Worm (Caenorhabditis elegans): ENCODE measurements around the gene gei-15.
A peak's percentile ranks its signal among the peaks of the same experiment; 100 is the strongest.

The gei-15 gene

ce11 chrX:6863032-6863431, 40.0 kb upstream of the gei-15 start, which contains the start of gene nep-4:
TSS of gene nep-4 (minus strand) at chrX:6863424.
- no peak for TF ChIP-seq ces-1 (GFP tag; optimal IDR thresholded peaks at IDR 0.05)

ce11 chrX:6861564-6861963, 38.5 kb upstream of the gei-15 start:
- TF ChIP-seq elt-1 (tag; optimal IDR thresholded peaks at IDR 0.05; ENCODE audit: borderline replicate concordance, insufficient read depth) (no peak), ces-1 (GFP tag; optimal IDR thresholded peaks at IDR 0.05) (no peak)

- TF ChIP-seq ces-1 (GFP tag; optimal IDR thresholded peaks at IDR 0.05) (peak; percentile 67), mep-1 (tag; optimal IDR thresholded peaks at IDR 0.05) (no peak), sptf-1 (tag; optimal IDR thresholded peaks at IDR 0.05) (no peak), hlh-1 (tag; optimal IDR thresholded peaks at IDR 0.05) (no peak), elt-1 (tag; optimal IDR thresholded peaks at IDR 0.05; ENCODE audit: borderline replicate concordance, insufficient read depth) (no peak), elt-3 (tag; optimal IDR thresholded peaks at IDR 0.05) (no peak), cnd-1 (tag; optimal IDR thresholded peaks at IDR 0.05) (no peak), ham-2 (GFP tag; optimal IDR thresholded peaks at IDR 0.05) (no peak)
Measured at ce11 chrX:6856793-6857192, 33.7 kb upstream of the gei-15 start.

- no peak for TF ChIP-seq mab-5 (tag; optimal IDR thresholded peaks at IDR 0.05)
- TF ChIP-seq snpc-4 (tag; optimal IDR thresholded peaks at IDR 0.05), result no peak
- no peak for TF ChIP-seq sptf-1 (tag; optimal IDR thresholded peaks at IDR 0.05)
- TF ChIP-seq elt-3 (tag; optimal IDR thresholded peaks at IDR 0.05), result no peak
- no peak for TF ChIP-seq sem-2 (GFP tag; optimal IDR thresholded peaks at IDR 0.05)
- no peak for TF ChIP-seq drap-1 (GFP tag; optimal IDR thresholded peaks at IDR 0.05)
- no peak for TF ChIP-seq ham-2 (GFP tag; optimal IDR thresholded peaks at IDR 0.05)
- TF ChIP-seq bed-3 (GFP tag; optimal IDR thresholded peaks at IDR 0.05), result no peak
- no peak for TF ChIP-seq lsy-2 (tag; optimal IDR thresholded peaks at IDR 0.05)
- no peak for TF ChIP-seq nhr-12 (tag; optimal IDR thresholded peaks at IDR 0.05)
- no peak for TF ChIP-seq blmp-1 (tag; optimal IDR thresholded peaks at IDR 0.05)
- TF ChIP-seq ces-1 (GFP tag; optimal IDR thresholded peaks at IDR 0.05), result no peak
- TF ChIP-seq ztf-11 (tag; optimal IDR thresholded peaks at IDR 0.05), result no peak
Measured at ce11 chrX:6853318-6853717, 30.2 kb upstream of the gei-15 start, which contains the start of gene rig-3. TSS of gene rig-3 (plus strand) at chrX:6853618.

ce11 chrX:6850412-6850811, 27.3 kb upstream of the gei-15 start:
- TF ChIP-seq mep-1 (tag; optimal IDR thresholded peaks at IDR 0.05) (no peak), ces-1 (GFP tag; optimal IDR thresholded peaks at IDR 0.05) (peak; percentile 38)

- TF ChIP-seq cnd-1 (tag; optimal IDR thresholded peaks at IDR 0.05) (no peak), hlh-1 (tag; optimal IDR thresholded peaks at IDR 0.05) (no peak), ham-2 (GFP tag; optimal IDR thresholded peaks at IDR 0.05) (no peak), ceh-83 (GFP tag; optimal IDR thresholded peaks at IDR 0.05) (no peak), snpc-4 (tag; optimal IDR thresholded peaks at IDR 0.05) (no peak), unc-120 (tag; optimal IDR thresholded peaks at IDR 0.05; ENCODE audit: poor library complexity, severe bottlenecking) (no peak)
Measured at ce11 chrX:6848596-6848995, 25.5 kb upstream of the gei-15 start.

ce11 chrX:6845934-6846333, 22.9 kb upstream of the gei-15 start, which contains the start of gene C53B7.2:
TSS of gene C53B7.2 (plus strand) at chrX:6846234.
- TF ChIP-seq blmp-1 (tag; optimal IDR thresholded peaks at IDR 0.05), result no peak
- no peak for TF ChIP-seq nhr-2 (tag; optimal IDR thresholded peaks at IDR 0.05)
- no peak for TF ChIP-seq sem-2 (GFP tag; optimal IDR thresholded peaks at IDR 0.05)
- TF ChIP-seq nhr-76 (tag; optimal IDR thresholded peaks at IDR 0.05), result no peak
- TF ChIP-seq lin-13 (tag; optimal IDR thresholded peaks at IDR 0.05), result no peak
- no peak for TF ChIP-seq elt-1 (tag; optimal IDR thresholded peaks at IDR 0.05; ENCODE audit: borderline replicate concordance, insufficient read depth)
- TF ChIP-seq hlh-1 (tag; optimal IDR thresholded peaks at IDR 0.05), result no peak
- TF ChIP-seq bed-3 (GFP tag; optimal IDR thresholded peaks at IDR 0.05), result no peak
- no peak for TF ChIP-seq sptf-1 (tag; optimal IDR thresholded peaks at IDR 0.05)
- TF ChIP-seq snpc-4 (tag; optimal IDR thresholded peaks at IDR 0.05), result no peak
- no peak for TF ChIP-seq zip-8 (tag; optimal IDR thresholded peaks at IDR 0.05)
- no peak for TF ChIP-seq M03D4.4 (tag; optimal IDR thresholded peaks at IDR 0.05)
- no peak for TF ChIP-seq mep-1 (tag; optimal IDR thresholded peaks at IDR 0.05)
- TF ChIP-seq unc-62 (GFP tag; optimal IDR thresholded peaks at IDR 0.05), result no peak
- no peak for TF ChIP-seq ceh-43 (GFP tag; optimal IDR thresholded peaks at IDR 0.05)

Data from whole organism, mixed stage, embryonic.